Fruit fly (Drosophila melanogaster) whole organism, embryonic: ENCODE measurements around the gene CG3337.

ENCODE experiments used
- ATbp ChIP-seq: fragments of 200-800 bp; sonication (Bioruptor generic); optimal IDR thresholded peaks from 2 replicates; lab custom pipeline; 2017; ENCODE audit warnings: missing biosample characterization, mild to moderate bottlenecking, missing genetic modification characterization, missing genetic modification reagents
- Asciz ChIP-seq: fragments of 200-800 bp; sonication (Bioruptor generic); optimal IDR thresholded peaks from 2 replicates; lab custom pipeline; 2017; ENCODE audit warnings: missing biosample characterization, mild to moderate bottlenecking, missing genetic modification characterization, missing genetic modification reagents
- B-H2 ChIP-seq: fragments of 200-800 bp; sonication (Bioruptor generic); optimal IDR thresholded peaks from 2 replicates; lab custom pipeline; 2018; ENCODE audit warnings: missing biosample characterization, mild to moderate bottlenecking, missing genetic modification characterization
- Blimp-1 ChIP-seq: fragments of 200-800 bp; sonication (Bioruptor generic); optimal IDR thresholded peaks from 3 replicates; lab custom pipeline; 2018; ENCODE audit warnings: missing biosample characterization, missing genetic modification characterization, mild to moderate bottlenecking, moderate library complexity, missing genetic modification reagents
- CG10431 ChIP-seq: fragments of 200-800 bp; sonication (Bioruptor generic); optimal IDR thresholded peaks from 3 replicates; lab custom pipeline; 2018; ENCODE audit warnings: missing biosample characterization, mild to moderate bottlenecking, missing genetic modification characterization
- CG11093 ChIP-seq: fragments of 200-800 bp; sonication (Bioruptor generic); IDR thresholded peaks from 3 replicates; pipeline ENCODE4 v1.3.6; 2022; ENCODE audit warnings: missing biosample characterization, missing genetic modification characterization
- CG11723 ChIP-seq: fragments of 200-800 bp; sonication (Bioruptor generic); optimal IDR thresholded peaks from 2 replicates; lab custom pipeline; 2017; ENCODE audit warnings: missing biosample characterization, mild to moderate bottlenecking, missing genetic modification characterization
- CG13296 ChIP-seq: fragments of 200-800 bp; sonication (Bioruptor generic); optimal IDR thresholded peaks from 3 replicates; lab custom pipeline; 2018; ENCODE audit warnings: missing biosample characterization, mild to moderate bottlenecking, missing genetic modification characterization
- CG15479 ChIP-seq: fragments of 200-800 bp; sonication (Bioruptor generic); optimal IDR thresholded peaks from 3 replicates; lab custom pipeline; 2019; ENCODE audit warnings: missing biosample characterization, mild to moderate bottlenecking, missing genetic modification characterization, moderate library complexity
- CG16779 ChIP-seq: fragments of 200-800 bp; sonication (Bioruptor generic); IDR thresholded peaks from 2 replicates; pipeline ENCODE4 v1.3.6; 2022; ENCODE audit warnings: missing biosample characterization, missing genetic modification characterization
- CG17359 ChIP-seq: fragments of 200-800 bp; sonication (Bioruptor generic); optimal IDR thresholded peaks from 3 replicates; lab custom pipeline; 2018; ENCODE audit warnings: missing biosample characterization, mild to moderate bottlenecking, missing genetic modification characterization, moderate library complexity
- CG17568 ChIP-seq: fragments of 200-800 bp; sonication (Bioruptor generic); optimal IDR thresholded peaks from 2 replicates; lab custom pipeline; 2018; ENCODE audit warnings: missing biosample characterization, mild to moderate bottlenecking, missing genetic modification characterization, moderate library complexity
- CG18599 ChIP-seq: fragments of 200-800 bp; sonication (Bioruptor generic); optimal IDR thresholded peaks from 3 replicates; lab custom pipeline; 2017; ENCODE audit warnings: missing biosample characterization, missing genetic modification characterization, mild to moderate bottlenecking, moderate library complexity, missing genetic modification reagents
- CG2875 ChIP-seq: fragments of 200-800 bp; sonication (Bioruptor generic); optimal IDR thresholded peaks from 2 replicates; lab custom pipeline; 2017; ENCODE audit warnings: missing biosample characterization, mild to moderate bottlenecking, missing genetic modification characterization, missing genetic modification reagents
- CG3163 ChIP-seq: fragments of 200-800 bp; sonication (Bioruptor generic); optimal IDR thresholded peaks from 3 replicates; lab custom pipeline; 2016; ENCODE audit warnings: missing biosample characterization, missing genetic modification characterization
- CG32772 ChIP-seq: fragments of 200-800 bp; sonication (Bioruptor generic); IDR thresholded peaks from 2 replicates; pipeline ENCODE4 v1.3.6; 2022; ENCODE audit warnings: missing biosample characterization, missing genetic modification characterization
- CG4282 ChIP-seq: fragments of 200-800 bp; sonication (Bioruptor generic); optimal IDR thresholded peaks from 2 replicates; lab custom pipeline; 2016; ENCODE audit warnings: missing biosample characterization, missing genetic modification characterization
- CG4328 ChIP-seq: fragments of 200-800 bp; sonication (Bioruptor generic); optimal IDR thresholded peaks from 3 replicates; lab custom pipeline; 2017; ENCODE audit warnings: missing biosample characterization, missing genetic modification reagents, missing genetic modification characterization
- CG5180 ChIP-seq: fragments of 200-800 bp; sonication (Bioruptor generic); optimal IDR thresholded peaks from 3 replicates; lab custom pipeline; 2017; ENCODE audit warnings: missing biosample characterization, missing genetic modification characterization, mild to moderate bottlenecking, moderate library complexity, missing genetic modification reagents
- CG6813 ChIP-seq: fragments of 200-800 bp; sonication (Bioruptor generic); optimal IDR thresholded peaks from 2 replicates; lab custom pipeline; 2017; ENCODE audit warnings: missing biosample characterization, missing genetic modification characterization, mild to moderate bottlenecking, moderate library complexity, missing genetic modification reagents
- CG7987 ChIP-seq: fragments of 200-800 bp; sonication (Bioruptor generic); optimal IDR thresholded peaks from 2 replicates; lab custom pipeline; 2018; ENCODE audit warnings: missing biosample characterization, mild to moderate bottlenecking, missing genetic modification characterization, moderate library complexity
- CG9727 ChIP-seq: fragments of 200-800 bp; sonication (Bioruptor generic); optimal IDR thresholded peaks from 3 replicates; lab custom pipeline; 2017; ENCODE audit warnings: missing biosample characterization, mild to moderate bottlenecking, missing genetic modification characterization
- Dad ChIP-seq: fragments of 200-800 bp; sonication (Bioruptor generic); optimal IDR thresholded peaks from 3 replicates; lab custom pipeline; 2016; ENCODE audit warnings: missing biosample characterization, missing genetic modification characterization
- Dll ChIP-seq: fragments of 200-800 bp; sonication (Bioruptor generic); IDR thresholded peaks from 4 replicates; pipeline ENCODE4 v1.3.6; 2022; ENCODE audit warnings: missing biosample characterization, missing genetic modification characterization; ENCODE audit not compliant: partially characterized antibody
- Doc2 ChIP-seq: fragments of 200-800 bp; sonication (Bioruptor generic); IDR thresholded peaks from 2 replicates; pipeline ENCODE4 v1.3.6; 2022; ENCODE audit warnings: missing biosample characterization, missing genetic modification characterization
- Lhr ChIP-seq: fragments of 200-800 bp; sonication (Bioruptor generic); optimal IDR thresholded peaks from 3 replicates; lab custom pipeline; 2017; ENCODE audit warnings: mild to moderate bottlenecking, missing biosample characterization, missing genetic modification reagents, missing genetic modification characterization
- NfI ChIP-seq: fragments of 200-800 bp; sonication (Bioruptor generic); optimal IDR thresholded peaks from 3 replicates; lab custom pipeline; 2018; ENCODE audit warnings: missing biosample characterization, mild to moderate bottlenecking, missing genetic modification characterization, moderate library complexity
- Xrp1 ChIP-seq: fragments of 200-800 bp; sonication (Bioruptor generic); IDR thresholded peaks from 2 replicates; pipeline ENCODE4 v1.3.6; 2022; ENCODE audit warnings: missing biosample characterization, missing genetic modification characterization
- YL-1 ChIP-seq: fragments of 200-800 bp; sonication (Bioruptor generic); optimal IDR thresholded peaks from 3 replicates; lab custom pipeline; 2017; ENCODE audit warnings: missing biosample characterization, mild to moderate bottlenecking, missing genetic modification characterization
- ci ChIP-seq: fragments of 200-800 bp; sonication (Bioruptor generic); IDR thresholded peaks from 3 replicates; pipeline ENCODE4 v1.3.6; 2022; ENCODE audit warnings: missing biosample characterization, missing genetic modification characterization
- danr ChIP-seq: fragments of 200-800 bp; sonication (Bioruptor generic); IDR thresholded peaks from 2 replicates; pipeline ENCODE4 v1.3.6; 2022; ENCODE audit warnings: missing biosample characterization, missing genetic modification characterization
- dmrt11E ChIP-seq: fragments of 200-800 bp; sonication (Bioruptor generic); optimal IDR thresholded peaks from 3 replicates; lab custom pipeline; 2018; ENCODE audit warnings: missing biosample characterization, mild to moderate bottlenecking, missing genetic modification characterization, moderate library complexity
- eve ChIP-seq, 2 experiments: fragments of >200 bp; optimal IDR thresholded peaks; 2 replicates each; lab custom pipeline; 2017; ENCODE audit warnings: missing biosample characterization in 2 of 2, missing genetic modification characterization in 2 of 2
- exex ChIP-seq: fragments of 200-800 bp; sonication (Bioruptor generic); optimal IDR thresholded peaks from 4 replicates; lab custom pipeline; 2018; ENCODE audit warnings: missing biosample characterization, mild to moderate bottlenecking, missing genetic modification characterization, moderate library complexity
- hkb ChIP-seq, 2 experiments: fragments of 200-800 bp in 1 of 2; fragments of >200 bp in 1 of 2; sonication (Bioruptor generic) in 1 of 2; IDR thresholded peaks in 1 of 2; optimal IDR thresholded peaks in 1 of 2; 2 replicates each; pipeline versions ENCODE4 v1.3.6 to Lab custom; 2017 to 2022; ENCODE audit warnings: missing biosample characterization in 1 of 2, missing genetic modification characterization in 1 of 2
- kni ChIP-seq: fragments of 200-800 bp; sonication (Bioruptor generic); optimal IDR thresholded peaks from 3 replicates; lab custom pipeline; 2017; ENCODE audit warnings: mild to moderate bottlenecking, missing biosample characterization, missing genetic modification reagents, missing genetic modification characterization
- nerfin-1 ChIP-seq: fragments of 200-800 bp; sonication (Bioruptor generic); optimal IDR thresholded peaks from 3 replicates; lab custom pipeline; 2019; ENCODE audit warnings: missing biosample characterization, mild to moderate bottlenecking, missing genetic modification characterization, moderate library complexity
- pho ChIP-seq: fragments of 200-800 bp; sonication (Bioruptor generic); optimal IDR thresholded peaks from 2 replicates; lab custom pipeline; 2016; ENCODE audit warnings: missing biosample characterization, missing genetic modification characterization
- pnt ChIP-seq: fragments of 200-800 bp; sonication (Bioruptor generic); optimal IDR thresholded peaks from 3 replicates; lab custom pipeline; 2016; ENCODE audit warnings: missing biosample characterization, missing genetic modification characterization
- salm ChIP-seq: fragments of 200-800 bp; sonication (Bioruptor generic); optimal IDR thresholded peaks from 2 replicates; lab custom pipeline; 2018; ENCODE audit warnings: missing biosample characterization, mild to moderate bottlenecking, missing genetic modification characterization
- sens ChIP-seq: fragments of 200-800 bp; sonication (Bioruptor generic); peaks from one replicate; lab custom pipeline; 2016; ENCODE audit warnings: missing biosample characterization, missing genetic modification characterization
- so ChIP-seq: fragments of 200-800 bp; sonication (Bioruptor generic); IDR thresholded peaks from 3 replicates; pipeline ENCODE4 v1.3.6; 2022; ENCODE audit warnings: missing biosample characterization, missing genetic modification characterization
- sqz ChIP-seq: fragments of 200-800 bp; sonication (Bioruptor generic); optimal IDR thresholded peaks from 3 replicates; lab custom pipeline; 2018; ENCODE audit warnings: missing biosample characterization, mild to moderate bottlenecking, missing genetic modification characterization
- sr ChIP-seq: fragments of 200-800 bp; sonication (Bioruptor generic); IDR thresholded peaks from 3 replicates; pipeline ENCODE4 v1.3.6; 2022; ENCODE audit warnings: missing biosample characterization, missing genetic modification characterization
- tap ChIP-seq: fragments of 200-800 bp; optimal IDR thresholded peaks from 3 replicates; lab custom pipeline; 2019; ENCODE audit warnings: missing biosample characterization, mild to moderate bottlenecking, missing genetic modification characterization, moderate library complexity
- toy ChIP-seq: fragments of 200-800 bp; sonication (Bioruptor generic); IDR thresholded peaks from 2 replicates; pipeline ENCODE4 v1.3.6; 2022; ENCODE audit warnings: missing biosample characterization, missing genetic modification characterization
- tup ChIP-seq: fragments of 200-800 bp; sonication (Bioruptor generic); optimal IDR thresholded peaks from 2 replicates; lab custom pipeline; 2016; ENCODE audit warnings: missing biosample characterization, mild to moderate bottlenecking, missing genetic modification characterization, moderate library complexity

CG3337 gene

dm6 chr3R:21203660-21204499 lies 19.5 kb downstream of the CG3337 start (continued):
- TF ChIP-seq CG2875 (GFP tag; lab: Kevin White, UChicago), result peak; percentile 70
- TF ChIP-seq Dad (GFP tag; lab: Kevin White, UChicago), result no peak
- peak; percentile 86 for TF ChIP-seq Asciz (GFP tag; lab: Kevin White, UChicago)
- TF ChIP-seq CG15479 (GFP tag; lab: Kevin White, UChicago), result peak; percentile 2
- TF ChIP-seq so (GFP tag; lab: Robert Waterston, UW), result peak; percentile 49; the same call in 2 of the 3 replicates
- TF ChIP-seq CG7987 (GFP tag; lab: Kevin White, UChicago), result peak; percentile 86
- peak; percentile 96 for TF ChIP-seq ATbp (GFP tag; lab: Kevin White, UChicago)
- TF ChIP-seq sr (GFP tag; lab: Robert Waterston, UW), result peak; percentile 72; the same call in 2 of the 3 replicates
- TF ChIP-seq CG32772 (GFP tag; lab: Robert Waterston, UW), result no peak
- TF ChIP-seq Xrp1 (GFP tag; lab: Robert Waterston, UW), result peak; percentile 79
- peak; percentile 46 for TF ChIP-seq CG18599 (GFP tag; lab: Kevin White, UChicago)
- peak; percentile 97 for TF ChIP-seq CG10431
- peak; percentile 21 for TF ChIP-seq exex
- TF ChIP-seq Blimp-1 (GFP tag; lab: Kevin White, UChicago), result peak; percentile 43
- peak; percentile 93 for TF ChIP-seq CG17568
- TF ChIP-seq tap (tag; lab: Kevin White, UChicago), result peak; percentile 85
- TF ChIP-seq CG17359, result peak; percentile 76
- no peak for TF ChIP-seq CG9727 (GFP tag; lab: Kevin White, UChicago)
- TF ChIP-seq CG11723 (GFP tag; lab: Kevin White, UChicago), result peak; percentile 73
- no peak for TF ChIP-seq tup (GFP tag; lab: Kevin White, UChicago)
- TF ChIP-seq YL-1 (GFP tag; lab: Kevin White, UChicago), result peak; percentile 15
- peak; percentile 82 for TF ChIP-seq salm (tag; lab: Kevin White, UChicago)
- peak; percentile 10; the same call in 1 of the 2 replicates for TF ChIP-seq danr
- no peak for TF ChIP-seq sens
- TF ChIP-seq ci (GFP tag; lab: Robert Waterston, UW), result peak; percentile 93
- peak; percentile 38 for TF ChIP-seq dmrt11E (tag; lab: Kevin White, UChicago)
- TF ChIP-seq CG4328, result peak; percentile 81
- TF ChIP-seq sqz (GFP tag; lab: Kevin White, UChicago), result peak; percentile 90
- no peak for TF ChIP-seq CG16779
- peak; percentile 18; the same call in 1 of the 3 replicates for TF ChIP-seq CG11093
- no peak for TF ChIP-seq hkb (optimal IDR thresholded peaks at IDR 0.05; lab: Kevin White, UChicago)
- TF ChIP-seq hkb (GFP tag; IDR thresholded peaks at IDR 0.05; lab: Robert Waterston, UW), result peak; percentile 76
- no peak for TF ChIP-seq Doc2 (GFP tag; lab: Robert Waterston, UW)
- TF ChIP-seq pho (GFP tag; lab: Kevin White, UChicago), result no peak
- TF ChIP-seq Lhr (GFP tag; lab: Kevin White, UChicago), result peak; percentile 5
- peak; percentile 99 for TF ChIP-seq kni (GFP tag; lab: Kevin White, UChicago)
- peak; percentile 8 for TF ChIP-seq NfI (GFP tag; lab: Kevin White, UChicago)
- TF ChIP-seq CG3163, result peak; percentile 96
- peak; percentile 28 for TF ChIP-seq B-H2 (GFP tag; lab: Kevin White, UChicago)
- peak; percentile 69 for TF ChIP-seq CG5180 (GFP tag; lab: Kevin White, UChicago)
- peak in 1 of 2 experiments; percentile 26 for TF ChIP-seq eve (GFP tag; optimal IDR thresholded peaks at IDR 0.05; lab: Kevin White, UChicago)
- TF ChIP-seq pnt (GFP tag; lab: Kevin White, UChicago), result no peak
- peak; percentile 61 for TF ChIP-seq CG13296 (GFP tag; lab: Kevin White, UChicago)
- TF ChIP-seq CG4282 (GFP tag; lab: Kevin White, UChicago), result no peak
- TF ChIP-seq toy (GFP tag; lab: Robert Waterston, UW), result no peak
- TF ChIP-seq nerfin-1 (tag; lab: Kevin White, UChicago), result peak; percentile 90
- TF ChIP-seq CG6813 (GFP tag; lab: Kevin White, UChicago), result peak; percentile 79
- peak; percentile 22; the same call in 1 of the 4 replicates for TF ChIP-seq Dll
